Fruit fly (Drosophila melanogaster): Measurements from ENCODE around the gene jar.

Gene jar

dm6 chr3R:24276104-24277008, 5.3 kb upstream of the jar start, which contains the start of gene Orct (continued):
- TF ChIP-seq jumu (GFP tag; optimal IDR thresholded peaks at IDR 0.05) (peak; percentile 59), Neu2 (GFP tag; optimal IDR thresholded peaks at IDR 0.05; ENCODE audit: borderline replicate concordance) (no peak), Meics (GFP tag; optimal IDR thresholded peaks at IDR 0.05) (peak; percentile 91), Optix (GFP tag; IDR thresholded peaks at IDR 0.05) (no peak), gt (GFP tag; IDR thresholded peaks at IDR 0.05) (no peak), CG7357 (GFP tag; IDR thresholded peaks at IDR 0.05) (0 out of 3 replicates have a peak, but pooled peaks have one; percentile 42), CG13287 (GFP tag; IDR thresholded peaks at IDR 0.05; ENCODE audit: partially characterized antibody) (no peak), usp (GFP tag; optimal IDR thresholded peaks at IDR 0.05) (no peak), CG17912 (GFP tag; optimal IDR thresholded peaks at IDR 0.05) (no peak), HmgZ (tag; optimal IDR thresholded peaks at IDR 0.05) (peak; percentile 80), dm (GFP tag; optimal IDR thresholded peaks at IDR 0.05) (peak; percentile 68), Hmr (GFP tag; optimal IDR thresholded peaks at IDR 0.05) (peak; percentile 89), cas (GFP tag; IDR thresholded peaks at IDR 0.05) (no peak), crol (GFP tag; IDR thresholded peaks at IDR 0.05) (peak; percentile 59; the same call in 1 of the 2 replicates), CG10431 (GFP tag; optimal IDR thresholded peaks at IDR 0.05) (peak; percentile 23), CG16779 (GFP tag; IDR thresholded peaks at IDR 0.05) (no peak), Hr51 (GFP tag; optimal IDR thresholded peaks at IDR 0.05) (peak; percentile 57 to 82), Ets97D (GFP tag; optimal IDR thresholded peaks at IDR 0.05) (peak; percentile 16), H15 (GFP tag; IDR thresholded peaks at IDR 0.05) (no peak), Myb (GFP tag; optimal IDR thresholded peaks at IDR 0.05) (peak; percentile 55), twi (tag; optimal IDR thresholded peaks at IDR 0.05) (peak; percentile 45), CG7271 (tag; optimal IDR thresholded peaks at IDR 0.05) (no peak), CG12219 (GFP tag; optimal IDR thresholded peaks at IDR 0.05) (peak; percentile 72), disco-r (GFP tag; optimal IDR thresholded peaks at IDR 0.05) (no peak), da (GFP tag; optimal IDR thresholded peaks at IDR 0.05) (peak; percentile 38), run (tag; optimal IDR thresholded peaks at IDR 0.05) (peak; percentile 59), CG6683 (GFP tag; optimal IDR thresholded peaks at IDR 0.05) (peak; percentile 61), CG33213 (GFP tag; optimal IDR thresholded peaks at IDR 0.05) (no peak), TFAM (GFP tag; optimal IDR thresholded peaks at IDR 0.05) (no peak), Atf-2 (GFP tag; optimal IDR thresholded peaks at IDR 0.05) (peak; percentile 37), CG3163 (GFP tag; optimal IDR thresholded peaks at IDR 0.05) (peak; percentile 66), Dp (GFP tag; optimal IDR thresholded peaks at IDR 0.05) (no peak), H2.0 (GFP tag; IDR thresholded peaks at IDR 0.05) (peak; percentile 43; the same call in 1 of the 2 replicates), az2 (GFP tag; optimal IDR thresholded peaks at IDR 0.05) (peak; percentile 45), CG13894 (tag; optimal IDR thresholded peaks at IDR 0.05) (peak; percentile 64), en (GFP tag; optimal IDR thresholded peaks at IDR 0.05) (no peak), Hr78 (GFP tag; optimal IDR thresholded peaks at IDR 0.05) (no peak), CG12659 (GFP tag; optimal IDR thresholded peaks at IDR 0.05) (peak; percentile 79), stc (GFP tag; IDR thresholded peaks at IDR 0.05) (peak; percentile 29; the same call in 1 of the 2 replicates), E2f1 (GFP tag; IDR thresholded peaks at IDR 0.05) (peak; percentile 59), B-H2 (GFP tag; optimal IDR thresholded peaks at IDR 0.05) (peak; percentile 59), Mes4 (GFP tag; optimal IDR thresholded peaks at IDR 0.05) (no peak), pfk (GFP tag; optimal IDR thresholded peaks at IDR 0.05) (no peak), peb (GFP tag; IDR thresholded peaks at IDR 0.05) (peak; percentile 26; the same call in 1 of the 2 replicates), bsh (GFP tag; optimal IDR thresholded peaks at IDR 0.05) (peak in 1 of 2 experiments; percentile 68), bigmax (GFP tag; optimal IDR thresholded peaks at IDR 0.05) (no peak), Fer3 (tag; optimal IDR thresholded peaks at IDR 0.05) (peak; percentile 65), D (optimal IDR thresholded peaks at IDR 0.05) (no peak), D (GFP tag; optimal IDR thresholded peaks at IDR 0.05) (peak; percentile 33)

Data from whole organism, embryonic.